Fruit fly (Drosophila melanogaster) whole organism: ENCODE measurements around the gene CG1024.

Experiments used
- Dll ChIP-seq: fragments of >200 bp; optimal IDR thresholded peaks from 2 replicates; lab custom pipeline; 2017
- pan ChIP-seq: fragments of >200 bp; optimal IDR thresholded peaks from 2 replicates; lab custom pipeline; 2017
- psq ChIP-seq: fragments of >200 bp; optimal IDR thresholded peaks from 2 replicates; lab custom pipeline; 2017
- usp ChIP-seq: fragments of >200 bp; optimal IDR thresholded peaks from 2 replicates; lab custom pipeline; 2017; ENCODE audit warnings: missing biosample characterization, missing genetic modification characterization, mixed read lengths

DNA sequence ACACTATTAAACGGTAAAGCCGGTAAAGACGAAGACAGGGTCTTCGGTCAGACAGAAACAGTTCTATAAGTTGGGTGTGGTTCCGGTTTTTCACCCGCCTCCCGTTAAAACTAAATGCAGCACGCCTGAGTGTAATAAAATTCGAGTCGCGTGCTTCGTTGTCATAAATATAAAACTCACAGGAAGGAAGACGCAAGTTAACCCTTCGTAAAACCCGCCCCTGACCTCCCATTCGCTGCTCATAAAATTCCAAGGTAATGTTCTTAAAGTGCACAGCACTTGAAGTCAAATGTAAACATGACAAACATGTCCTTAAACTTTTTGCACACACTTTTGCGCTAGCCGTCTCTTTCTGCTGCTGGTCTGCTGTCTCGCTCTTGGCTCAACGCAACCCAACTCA, 41.1 kb upstream of the CG1024 start:
- TF ChIP-seq psq: no peak
- no peak for TF ChIP-seq usp (GFP tag; lab: Kevin White, UChicago)
- TF ChIP-seq Dll (lab: Kevin White, UChicago): no peak
- TF ChIP-seq pan (lab: Kevin White, UChicago): no peak
